Worm (Caenorhabditis elegans) whole organism, L1 larva: ENCODE results near the gene K03H1.11.

Source experiments
- aly-2 ChIP-seq: fragments of 150-350 bp; optimal IDR thresholded peaks from 2 replicates; lab custom pipeline; 2014; ENCODE audit warnings: missing biosample characterization, missing genetic modification characterization
- ama-1 ChIP-seq: fragments of 150-350 bp; optimal IDR thresholded peaks from 2 replicates; lab custom pipeline; 2014
- dpl-1 ChIP-seq, 3 experiments: fragments of 150-350 bp in 2 of 3; sonication (generic microtip) in 1 of 3; optimal IDR thresholded peaks; 2 replicates each; lab custom pipeline; 2014 to 2017; ENCODE audit warnings: missing biosample characterization in 3 of 3, missing genetic modification characterization in 3 of 3, missing genetic modification reagents in 3 of 3
- fkh-4 ChIP-seq: sonication (generic microtip); optimal IDR thresholded peaks from 2 replicates; lab custom pipeline; 2016; ENCODE audit warnings: missing compliant biosample characterization, missing genetic modification characterization, borderline replicate concordance
- lin-13 ChIP-seq: fragments of 150-350 bp; optimal IDR thresholded peaks from 2 replicates; lab custom pipeline; 2014; ENCODE audit warnings: missing biosample characterization, missing genetic modification reagents, missing genetic modification characterization
- lin-35 ChIP-seq, 2 experiments: fragments of 150-350 bp; optimal IDR thresholded peaks; 2 replicates each; lab custom pipeline; 2014; ENCODE audit warnings: missing biosample characterization in 2 of 2, missing genetic modification characterization in 2 of 2, missing genetic modification reagents in 2 of 2
- mab-9 ChIP-seq: fragments of 200-800 bp; sonication (Bioruptor generic); IDR thresholded peaks from 2 replicates; pipeline ENCODE4 v1.3.6; 2022; ENCODE audit warnings: missing genetic modification reagents, missing genetic modification characterization, missing compliant biosample characterization
- nhr-76 ChIP-seq: sonication (generic microtip); optimal IDR thresholded peaks from 2 replicates; lab custom pipeline; 2017; ENCODE audit warnings: missing biosample characterization, missing genetic modification characterization
- pqm-1 ChIP-seq: sonication (generic microtip); optimal IDR thresholded peaks from 3 replicates; lab custom pipeline; 2017; ENCODE audit warnings: missing biosample characterization, missing genetic modification characterization
- unc-62 ChIP-seq: fragments of 150-350 bp; optimal IDR thresholded peaks from 2 replicates; lab custom pipeline; 2014; ENCODE audit warnings: missing biosample characterization, missing genetic modification reagents, missing genetic modification characterization
- ztf-4 ChIP-seq: fragments of 150-350 bp; optimal IDR thresholded peaks from 2 replicates; lab custom pipeline; 2014; ENCODE audit warnings: missing biosample characterization, missing genetic modification characterization

- no peak for TF ChIP-seq ztf-4 (tag; lab: Kevin White, UChicago)
- no peak for TF ChIP-seq lin-13 (GFP tag; lab: Kevin White, UChicago)
- no peak for TF ChIP-seq dpl-1 (GFP tag; optimal IDR thresholded peaks at IDR 0.05; lab: Kevin White, UChicago)
- TF ChIP-seq pqm-1 (tag; lab: Kevin White, UChicago), result no peak
- TF ChIP-seq lin-35 (GFP tag; optimal IDR thresholded peaks at IDR 0.05; lab: Kevin White, UChicago), result no peak
- TF ChIP-seq mab-9 (GFP tag; lab: Robert Waterston, UW), result no peak
- TF ChIP-seq ama-1 (lab: Kevin White, UChicago), result no peak
- no peak for TF ChIP-seq aly-2 (tag; lab: Kevin White, UChicago)
- no peak for TF ChIP-seq fkh-4 (tag; lab: Kevin White, UChicago)
- no peak for TF ChIP-seq nhr-76 (tag; lab: Kevin White, UChicago)
- no peak for TF ChIP-seq unc-62 (GFP tag; lab: Kevin White, UChicago)
Measured at ce11 chrIII:9950244-9950643, 1.5 kb downstream of the K03H1.11 start, which contains the start of gene K03H1.13.
